Worm (Caenorhabditis elegans) whole organism, L4 larva: ENCODE data around the gene C34D1.4.

Experiments used
- F49E8.2 ChIP-seq: sonication (generic microtip); optimal IDR thresholded peaks from 2 replicates; lab custom pipeline; 2016; ENCODE audit warnings: missing compliant biosample characterization, mild to moderate bottlenecking, missing genetic modification characterization, borderline replicate concordance
- ceh-62 ChIP-seq: sonication (generic microtip); optimal IDR thresholded peaks from 2 replicates; lab custom pipeline; 2017; ENCODE audit warnings: missing biosample characterization, missing genetic modification characterization
- fos-1 ChIP-seq: fragments of 150-350 bp; optimal IDR thresholded peaks from 2 replicates; lab custom pipeline; 2014; ENCODE audit warnings: missing biosample characterization, missing genetic modification characterization
- nhr-6 ChIP-seq: fragments of 150-350 bp; optimal IDR thresholded peaks from 2 replicates; lab custom pipeline; 2014; ENCODE audit warnings: missing biosample characterization, missing genetic modification characterization
- pqm-1 ChIP-seq: sonication (generic microtip); optimal IDR thresholded peaks from 2 replicates; lab custom pipeline; 2017; ENCODE audit warnings: missing biosample characterization, missing genetic modification characterization
- zip-11 ChIP-seq: fragments of 200-800 bp; sonication (Bioruptor generic); IDR thresholded peaks from 2 replicates; pipeline ENCODE4 v1.3.6; 2022; ENCODE audit warnings: missing genetic modification characterization, missing compliant biosample characterization

DNA sequence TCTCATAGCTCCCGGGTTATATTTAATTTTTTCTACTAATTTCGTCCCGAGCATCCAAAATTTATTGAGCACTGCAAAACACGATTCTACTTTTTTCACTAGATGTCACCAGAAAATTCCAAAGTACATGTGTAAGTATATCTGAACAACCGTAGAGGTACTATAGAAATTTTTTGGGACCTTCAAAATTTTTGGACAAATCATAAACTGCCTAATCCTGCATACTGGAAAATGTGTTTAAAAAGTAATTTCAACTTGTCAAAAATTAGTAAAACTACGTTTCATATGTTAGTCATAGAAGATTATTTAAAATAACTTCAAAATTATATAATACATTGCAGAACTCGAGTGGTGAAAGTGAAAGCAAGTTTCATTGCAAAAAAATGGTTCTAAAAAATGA is 27.4 kb upstream of the C34D1.4 start:
- TF ChIP-seq ceh-62 (no peak), nhr-6 (tag; lab: Kevin White, UChicago) (no peak), F49E8.2 (tag; lab: Kevin White, UChicago) (no peak), pqm-1 (tag; lab: Kevin White, UChicago) (no peak), zip-11 (no peak), fos-1 (tag; lab: Kevin White, UChicago) (no peak)
